Worm (Caenorhabditis elegans) whole organism, late embryonic: ENCODE data around the gene fbxc-58.

Source experiments
- K02D7.2 ChIP-seq: sonication (generic microtip); optimal IDR thresholded peaks from 2 replicates; lab custom pipeline; 2017; ENCODE audit warnings: mild to moderate bottlenecking, missing genetic modification characterization, missing compliant biosample characterization
- ceh-24 ChIP-seq: sonication (generic microtip); optimal IDR thresholded peaks from 2 replicates; lab custom pipeline; 2016; ENCODE audit warnings: mild to moderate bottlenecking, missing genetic modification characterization, missing compliant biosample characterization
- dmd-4 ChIP-seq: sonication (generic microtip); optimal IDR thresholded peaks from 2 replicates; lab custom pipeline; 2016; ENCODE audit warnings: borderline replicate concordance, missing genetic modification characterization, missing compliant biosample characterization
- elt-2 ChIP-seq: sonication (generic microtip); optimal IDR thresholded peaks from 2 replicates; lab custom pipeline; 2016; ENCODE audit warnings: missing genetic modification reagents, missing genetic modification characterization, missing compliant biosample characterization
- ets-4 ChIP-seq: sonication (generic microtip); optimal IDR thresholded peaks from 2 replicates; lab custom pipeline; 2016; ENCODE audit warnings: missing genetic modification characterization, missing compliant biosample characterization
- fkh-10 ChIP-seq: fragments of 150-350 bp; optimal IDR thresholded peaks from 2 replicates; lab custom pipeline; 2014; ENCODE audit warnings: missing biosample characterization, missing genetic modification reagents, missing genetic modification characterization
- lin-11 ChIP-seq: fragments of 200-800 bp; sonication (Bioruptor generic); optimal IDR thresholded peaks from 2 replicates; lab custom pipeline; 2018; ENCODE audit warnings: mild to moderate bottlenecking, missing genetic modification characterization, missing compliant biosample characterization
- pat-9 ChIP-seq: fragments of 200-800 bp; sonication (Bioruptor generic); optimal IDR thresholded peaks from 2 replicates; lab custom pipeline; 2018; ENCODE audit warnings: mild to moderate bottlenecking, missing genetic modification characterization, moderate library complexity, missing compliant biosample characterization
- pha-4 ChIP-seq: fragments of 150-350 bp; optimal IDR thresholded peaks from 2 replicates; lab custom pipeline; 2018; ENCODE audit warnings: missing biosample characterization, missing genetic modification reagents, missing genetic modification characterization
- pqm-1 ChIP-seq: sonication (generic microtip); optimal IDR thresholded peaks from 2 replicates; lab custom pipeline; 2016; ENCODE audit warnings: missing genetic modification characterization, missing compliant biosample characterization
- pros-1 ChIP-seq: fragments of 150-350 bp; optimal IDR thresholded peaks from 2 replicates; lab custom pipeline; 2014; ENCODE audit warnings: missing biosample characterization, missing genetic modification reagents, missing genetic modification characterization
- unc-3 ChIP-seq, 2 experiments: fragments of 200-800 bp in 1 of 2; sonication (Bioruptor generic) in 1 of 2; sonication (generic microtip) in 1 of 2; conservative IDR thresholded peaks in 1 of 2; optimal IDR thresholded peaks in 1 of 2; 2 replicates each; pipeline versions ENCODE4 v1.3.6 to Lab custom; 2016 to 2022; ENCODE audit warnings: missing compliant biosample characterization in 2 of 2, missing genetic modification characterization in 2 of 2, missing genetic modification reagents in 1 of 2

ce11 chrIV:9401715-9402114 lies 30.4 kb downstream of the fbxc-58 start, which contains the start of gene F56D5.6:
- TF ChIP-seq unc-3 (GFP tag; conservative IDR thresholded peaks at IDR 0.05; lab: Robert Waterston, UW) (no peak), unc-3 (tag; optimal IDR thresholded peaks at IDR 0.05; lab: Kevin White, UChicago) (no peak), fkh-10 (GFP tag; lab: Kevin White, UChicago) (no peak), dmd-4 (tag; lab: Kevin White, UChicago) (no peak), pros-1 (tag; lab: Kevin White, UChicago) (no peak), ets-4 (tag; lab: Kevin White, UChicago) (no peak), pat-9 (tag; lab: Kevin White, UChicago) (no peak), ceh-24 (no peak), pqm-1 (no peak), K02D7.2 (tag; lab: Kevin White, UChicago) (no peak), elt-2 (tag; lab: Kevin White, UChicago) (no peak), pha-4 (tag; lab: Kevin White, UChicago) (no peak), lin-11 (tag; lab: Kevin White, UChicago) (no peak)
